Worm (Caenorhabditis elegans) whole organism, L4 larva: Measurements from ENCODE around the gene nhr-234.

Source experiments
- F44E2.7 ChIP-seq: fragments of 200-800 bp; sonication (Bioruptor generic); IDR thresholded peaks from 2 replicates; pipeline ENCODE4 v2.1.2; 2022; ENCODE audit warnings: missing genetic modification characterization, missing compliant biosample characterization
- R02D3.7 ChIP-seq: fragments of 150-350 bp; sonication (generic microtip); optimal IDR thresholded peaks from 3 replicates; lab custom pipeline; 2014; ENCODE audit warnings: missing biosample characterization, missing genetic modification characterization
- T20F7.1 ChIP-seq: fragments of 200-800 bp; sonication (Bioruptor generic); optimal IDR thresholded peaks from 2 replicates; lab custom pipeline; 2018; ENCODE audit warnings: mild to moderate bottlenecking, missing genetic modification characterization, missing compliant biosample characterization
- Y48G9A.11 ChIP-seq: fragments of 200-800 bp; sonication (Bioruptor generic); IDR thresholded peaks from 2 replicates; pipeline ENCODE4 v1.3.6; 2022; ENCODE audit warnings: missing genetic modification reagents, missing genetic modification characterization, missing compliant biosample characterization
- aha-1 ChIP-seq: fragments of 150-350 bp; peaks from one replicate; lab custom pipeline; 2014; ENCODE audit warnings: missing biosample characterization, missing genetic modification characterization
- dpl-1 ChIP-seq: fragments of 150-350 bp; optimal IDR thresholded peaks from 2 replicates; lab custom pipeline; 2014; ENCODE audit warnings: missing biosample characterization, missing genetic modification reagents, missing genetic modification characterization
- dve-1 ChIP-seq: sonication (generic microtip); optimal IDR thresholded peaks from 2 replicates; lab custom pipeline; 2017; ENCODE audit warnings: antibody characterized with exemption, mild to moderate bottlenecking, missing genetic modification characterization, missing compliant biosample characterization; ENCODE audit not compliant: insufficient read depth
- hlh-30 ChIP-seq: sonication (generic microtip); optimal IDR thresholded peaks from 2 replicates; lab custom pipeline; 2017; ENCODE audit warnings: antibody characterized with exemption, mild to moderate bottlenecking, missing genetic modification characterization, missing compliant biosample characterization; ENCODE audit not compliant: insufficient read depth
- hmg-1.1 ChIP-seq: fragments of 200-800 bp; sonication (Bioruptor generic); IDR thresholded peaks from 2 replicates; pipeline ENCODE4 v1.3.6; 2022; ENCODE audit warnings: missing genetic modification reagents, missing genetic modification characterization, missing compliant biosample characterization
- lin-38 ChIP-seq: fragments of 200-800 bp; sonication (Bioruptor generic); IDR thresholded peaks from 2 replicates; pipeline ENCODE4 v1.3.6; 2022; ENCODE audit warnings: missing genetic modification reagents, missing genetic modification characterization, missing compliant biosample characterization
- lsy-2 ChIP-seq, 2 experiments: fragments of 150-350 bp in 1 of 2; sonication (generic microtip) in 1 of 2; optimal IDR thresholded peaks; 2 replicates each; lab custom pipeline; 2014 to 2017; ENCODE audit warnings: missing biosample characterization in 2 of 2, missing genetic modification characterization in 2 of 2
- mep-1 ChIP-seq: fragments of 150-350 bp; sonication (generic microtip); optimal IDR thresholded peaks from 3 replicates; lab custom pipeline; 2014; ENCODE audit warnings: missing biosample characterization, missing genetic modification characterization
- mes-2 ChIP-seq: sonication (generic microtip); optimal IDR thresholded peaks from 2 replicates; lab custom pipeline; 2016; ENCODE audit warnings: missing genotype, mild to moderate bottlenecking, missing genetic modification characterization, missing compliant biosample characterization; ENCODE audit not compliant: poor library complexity, severe bottlenecking
- nhr-10 ChIP-seq: fragments of 150-350 bp; optimal IDR thresholded peaks from 2 replicates; lab custom pipeline; 2014; ENCODE audit warnings: missing biosample characterization, missing genetic modification characterization
- nhr-102 ChIP-seq: sonication (generic microtip); optimal IDR thresholded peaks from 2 replicates; lab custom pipeline; 2016; ENCODE audit warnings: mild to moderate bottlenecking, missing genetic modification characterization, moderate library complexity, missing compliant biosample characterization
- rbr-2 ChIP-seq: sonication (generic microtip); optimal IDR thresholded peaks from 2 replicates; lab custom pipeline; 2016; ENCODE audit warnings: missing genotype, missing genetic modification characterization, missing compliant biosample characterization
- skn-1 ChIP-seq: fragments of 150-350 bp; optimal IDR thresholded peaks from 2 replicates; lab custom pipeline; 2014; ENCODE audit warnings: missing biosample characterization, missing genetic modification characterization
- snpc-1.2 ChIP-seq: fragments of 200-800 bp; sonication (Bioruptor generic); IDR thresholded peaks from 2 replicates; pipeline ENCODE4 v1.3.6; 2022; ENCODE audit warnings: missing genetic modification reagents, missing genetic modification characterization, missing compliant biosample characterization
- zag-1 ChIP-seq: fragments of 150-350 bp; optimal IDR thresholded peaks from 2 replicates; lab custom pipeline; 2014; ENCODE audit warnings: missing biosample characterization, missing genetic modification characterization
- zfp-2 ChIP-seq: sonication (generic microtip); optimal IDR thresholded peaks from 2 replicates; lab custom pipeline; 2016; ENCODE audit warnings: mild to moderate bottlenecking, missing genetic modification characterization, missing compliant biosample characterization
- ztf-7 ChIP-seq: fragments of 150-350 bp; optimal IDR thresholded peaks from 2 replicates; lab custom pipeline; 2014; ENCODE audit warnings: missing biosample characterization, missing genetic modification characterization

Gene nhr-234

ce11 chrII:12679635-12680034, 43.2 kb downstream of the nhr-234 start, which contains the start of the genes Y38E10A.33 and cox-10:
Gene Y38E10A.33, minus strand, starts transcription at chrII:12679646.
Gene cox-10, plus strand, starts transcription at chrII:12679954.
- TF ChIP-seq ztf-7 (peak; percentile 9), dpl-1 (peak; percentile 90), nhr-102 (tag; lab: Kevin White, UChicago) (peak; percentile 27), skn-1 (tag; lab: Kevin White, UChicago) (no peak), snpc-1.2 (GFP tag; lab: Robert Waterston, UW) (no peak), F44E2.7 (GFP tag; lab: Robert Waterston, UW) (no peak), lsy-2 (tag; optimal IDR thresholded peaks at IDR 0.05; lab: Kevin White, UChicago) (peak in 1 of 2 experiments; percentile 79), lin-38 (peak; percentile 72), mes-2 (peak; percentile 85), zag-1 (no peak), aha-1 (peak; percentile 32), rbr-2 (tag; lab: Kevin White, UChicago) (peak; percentile 36), dve-1 (tag; lab: Kevin White, UChicago) (peak; percentile 45), hmg-1.1 (0 out of 2 replicates have a peak, but pooled peaks have one; percentile 38), hlh-30 (tag; lab: Kevin White, UChicago) (peak; percentile 8), Y48G9A.11 (GFP tag; lab: Robert Waterston, UW) (peak; percentile 99), T20F7.1 (GFP tag; lab: Kevin White, UChicago) (peak; percentile 98), R02D3.7 (tag; lab: Kevin White, UChicago) (peak; percentile 72), mep-1 (tag; lab: Kevin White, UChicago) (peak; percentile 28), nhr-10 (tag; lab: Kevin White, UChicago) (no peak), zfp-2 (no peak)
